Fruit fly (Drosophila melanogaster): ENCODE results near the gene Ptp69D.

dm6 chr3L:12741608-12742007 lies 6.9 kb downstream of the Ptp69D start, which contains the start of gene CG32112:
- TF ChIP-seq spab (GFP tag; optimal IDR thresholded peaks at IDR 0.05) (no peak), Hr39 (GFP tag; optimal IDR thresholded peaks at IDR 0.05) (no peak), Eip78C (GFP tag) (no peak), net (GFP tag; optimal IDR thresholded peaks at IDR 0.05) (no peak), Lpt (GFP tag; optimal IDR thresholded peaks at IDR 0.05) (no peak), dac (GFP tag; optimal IDR thresholded peaks at IDR 0.05) (no peak), salr (GFP tag; optimal IDR thresholded peaks at IDR 0.05) (no peak), cyc (GFP tag; optimal IDR thresholded peaks at IDR 0.05) (no peak), CG8319 (GFP tag; optimal IDR thresholded peaks at IDR 0.05) (no peak), acj6 (GFP tag; optimal IDR thresholded peaks at IDR 0.05) (no peak), CG11902 (GFP tag; optimal IDR thresholded peaks at IDR 0.05) (no peak)

Data from whole organism, prepupa.